Fruit fly (Drosophila melanogaster) whole organism: ENCODE data around the gene MED30.

Source experiments
- Dll ChIP-seq: fragments of >200 bp; optimal IDR thresholded peaks from 2 replicates; lab custom pipeline; 2017
- pan ChIP-seq: fragments of >200 bp; optimal IDR thresholded peaks from 2 replicates; lab custom pipeline; 2017

dm6 chr3L:680258-680657 lies 26.4 kb upstream of the MED30 start, which contains the start of gene CG17129:
- TF ChIP-seq Dll (lab: Kevin White, UChicago): no peak
- TF ChIP-seq pan (lab: Kevin White, UChicago): no peak
